Fruit fly (Drosophila melanogaster) whole organism, embryonic: Measurements from ENCODE around the gene CG18577.

Experiments used
- Aef1 ChIP-seq: fragments of 200-800 bp; sonication (Bioruptor generic); IDR thresholded peaks from 3 replicates; pipeline ENCODE4 v1.3.6; 2022; ENCODE audit warnings: missing biosample characterization, missing genetic modification characterization
- C15 ChIP-seq: fragments of 200-800 bp; sonication (Bioruptor generic); IDR thresholded peaks from 3 replicates; pipeline ENCODE4 v1.3.6; 2022; ENCODE audit warnings: missing biosample characterization, missing genetic modification characterization
- CG10267 ChIP-seq: fragments of 200-800 bp; sonication (Bioruptor generic); optimal IDR thresholded peaks from 2 replicates; lab custom pipeline; 2018; ENCODE audit warnings: missing biosample characterization, mild to moderate bottlenecking, missing genetic modification characterization, moderate library complexity
- CG10979 ChIP-seq: fragments of 200-800 bp; sonication (Bioruptor generic); optimal IDR thresholded peaks from 2 replicates; lab custom pipeline; 2018; ENCODE audit warnings: missing biosample characterization, mild to moderate bottlenecking, missing genetic modification characterization, moderate library complexity
- CG12299 ChIP-seq: fragments of 200-800 bp; sonication (Bioruptor generic); optimal IDR thresholded peaks from 2 replicates; lab custom pipeline; 2018; ENCODE audit warnings: missing biosample characterization, mild to moderate bottlenecking, missing genetic modification characterization
- CG15514 ChIP-seq: fragments of 200-800 bp; sonication (Bioruptor generic); optimal IDR thresholded peaks from 3 replicates; lab custom pipeline; 2017; ENCODE audit warnings: missing biosample characterization, missing genetic modification characterization, mild to moderate bottlenecking, moderate library complexity, missing genetic modification reagents
- CG17361 ChIP-seq: fragments of 200-800 bp; sonication (Bioruptor generic); IDR thresholded peaks from 3 replicates; pipeline ENCODE4 v1.3.6; 2022; ENCODE audit warnings: missing biosample characterization, missing genetic modification characterization
- CG31388 ChIP-seq: fragments of 200-800 bp; sonication (Bioruptor generic); optimal IDR thresholded peaks from 2 replicates; lab custom pipeline; 2016; ENCODE audit warnings: missing biosample characterization, missing genetic modification characterization
- CG31441 ChIP-seq: fragments of 200-800 bp; sonication (Bioruptor generic); IDR thresholded peaks from 2 replicates; pipeline ENCODE4 v1.3.6; 2022; ENCODE audit warnings: missing biosample characterization, missing genetic modification characterization
- CG5180 ChIP-seq: fragments of 200-800 bp; sonication (Bioruptor generic); optimal IDR thresholded peaks from 3 replicates; lab custom pipeline; 2017; ENCODE audit warnings: missing biosample characterization, missing genetic modification characterization, mild to moderate bottlenecking, moderate library complexity, missing genetic modification reagents
- CG6654 ChIP-seq: fragments of 200-800 bp; sonication (Bioruptor generic); optimal IDR thresholded peaks from 2 replicates; lab custom pipeline; 2017; ENCODE audit warnings: missing biosample characterization, mild to moderate bottlenecking, missing genetic modification characterization
- CG6813 ChIP-seq: fragments of 200-800 bp; sonication (Bioruptor generic); optimal IDR thresholded peaks from 2 replicates; lab custom pipeline; 2017; ENCODE audit warnings: missing biosample characterization, missing genetic modification characterization, mild to moderate bottlenecking, moderate library complexity, missing genetic modification reagents
- CG7556 ChIP-seq: fragments of 200-800 bp; sonication (Bioruptor generic); optimal IDR thresholded peaks from 2 replicates; lab custom pipeline; 2017; ENCODE audit warnings: missing biosample characterization, mild to moderate bottlenecking, missing genetic modification characterization
- CG8290 ChIP-seq, 3 experiments: fragments of 200-800 bp; sonication (Bioruptor generic); optimal IDR thresholded peaks; 2 replicates each; lab custom pipeline; 2016 to 2019; ENCODE audit warnings: missing biosample characterization in 3 of 3, missing genetic modification characterization in 3 of 3, mild to moderate bottlenecking in 2 of 3, moderate library complexity in 1 of 3
- Camta ChIP-seq: fragments of 200-800 bp; sonication (Bioruptor generic); optimal IDR thresholded peaks from 2 replicates; lab custom pipeline; 2016; ENCODE audit warnings: missing biosample characterization, missing genetic modification characterization
- Ets65A ChIP-seq: fragments of 200-800 bp; sonication (Bioruptor generic); peaks from one replicate; lab custom pipeline; 2016; ENCODE audit warnings: missing biosample characterization, missing genetic modification characterization
- Ets97D ChIP-seq: fragments of 200-800 bp; sonication (Bioruptor generic); optimal IDR thresholded peaks from 3 replicates; lab custom pipeline; 2016; ENCODE audit warnings: missing biosample characterization, missing genetic modification characterization
- Fer3 ChIP-seq: fragments of 200-800 bp; sonication (Bioruptor generic); optimal IDR thresholded peaks from 2 replicates; lab custom pipeline; 2018; ENCODE audit warnings: missing biosample characterization, mild to moderate bottlenecking, missing genetic modification characterization, moderate library complexity
- Hand ChIP-seq: fragments of 200-800 bp; sonication (Bioruptor generic); optimal IDR thresholded peaks from 2 replicates; lab custom pipeline; 2017; ENCODE audit warnings: mild to moderate bottlenecking, missing biosample characterization, missing genetic modification reagents, missing genetic modification characterization
- HmgZ ChIP-seq: fragments of 200-800 bp; sonication (Bioruptor generic); optimal IDR thresholded peaks from 2 replicates; lab custom pipeline; 2018; ENCODE audit warnings: missing biosample characterization, mild to moderate bottlenecking, missing genetic modification characterization
- Hmr ChIP-seq: fragments of 200-800 bp; sonication (Bioruptor generic); optimal IDR thresholded peaks from 3 replicates; lab custom pipeline; 2017; ENCODE audit warnings: mild to moderate bottlenecking, missing biosample characterization, missing genetic modification reagents, missing genetic modification characterization
- Lhr ChIP-seq: fragments of 200-800 bp; sonication (Bioruptor generic); optimal IDR thresholded peaks from 3 replicates; lab custom pipeline; 2017; ENCODE audit warnings: mild to moderate bottlenecking, missing biosample characterization, missing genetic modification reagents, missing genetic modification characterization
- Lpt ChIP-seq: fragments of >200 bp; optimal IDR thresholded peaks from 2 replicates; lab custom pipeline; 2018; ENCODE audit warnings: missing biosample characterization, missing genetic modification characterization
- MESR4 ChIP-seq: fragments of 200-800 bp; sonication (Bioruptor generic); optimal IDR thresholded peaks from 2 replicates; lab custom pipeline; 2018; ENCODE audit warnings: missing biosample characterization, mild to moderate bottlenecking, missing genetic modification characterization, moderate library complexity
- NFAT ChIP-seq: fragments of 200-800 bp; sonication (Bioruptor generic); IDR thresholded peaks from 2 replicates; pipeline ENCODE4 v1.3.6; 2022; ENCODE audit warnings: missing biosample characterization, missing genetic modification characterization
- Nf-YA ChIP-seq: fragments of 200-800 bp; sonication (Bioruptor generic); IDR thresholded peaks from 2 replicates; pipeline ENCODE4 v1.3.6; 2022; ENCODE audit warnings: missing biosample characterization, missing genetic modification characterization
- Ptx1 ChIP-seq: fragments of 200-800 bp; sonication (Bioruptor generic); IDR thresholded peaks from 2 replicates; pipeline ENCODE4 v1.3.6; 2022; ENCODE audit warnings: missing biosample characterization, missing genetic modification characterization
- TFAM ChIP-seq: fragments of 200-800 bp; sonication (Bioruptor generic); optimal IDR thresholded peaks from 2 replicates; lab custom pipeline; 2017; ENCODE audit warnings: missing biosample characterization, missing genetic modification characterization, inconsistent platforms
- Tbp ChIP-seq: fragments of >200 bp; optimal IDR thresholded peaks from 2 replicates; lab custom pipeline; 2018; ENCODE audit warnings: missing biosample characterization, missing genetic modification characterization
- Trl ChIP-seq, 3 experiments: fragments of >200 bp in 2 of 3; fragments of 200-800 bp in 1 of 3; sonication (Bioruptor generic) in 1 of 3; optimal IDR thresholded peaks; 2 replicates in 1 of 3; 3 replicates in 2 of 3; lab custom pipeline; 2016 to 2017; ENCODE audit warnings: missing biosample characterization in 1 of 3, missing genetic modification characterization in 1 of 3
- ci ChIP-seq: fragments of 200-800 bp; sonication (Bioruptor generic); IDR thresholded peaks from 3 replicates; pipeline ENCODE4 v1.3.6; 2022; ENCODE audit warnings: missing biosample characterization, missing genetic modification characterization
- da ChIP-seq: fragments of 200-800 bp; sonication (Bioruptor generic); optimal IDR thresholded peaks from 2 replicates; lab custom pipeline; 2016; ENCODE audit warnings: missing biosample characterization, missing genetic modification characterization
- her ChIP-seq: fragments of 200-800 bp; sonication (Bioruptor generic); optimal IDR thresholded peaks from 2 replicates; lab custom pipeline; 2016; ENCODE audit warnings: missing biosample characterization, missing genetic modification characterization
- insv ChIP-seq, 2 experiments: fragments of 200-800 bp; sonication (Bioruptor generic); optimal IDR thresholded peaks; 3 replicates each; lab custom pipeline; 2016 to 2018; ENCODE audit warnings: missing biosample characterization in 2 of 2, missing genetic modification characterization in 2 of 2
- kay ChIP-seq: fragments of 200-800 bp; sonication (Bioruptor generic); optimal IDR thresholded peaks from 2 replicates; lab custom pipeline; 2016; ENCODE audit warnings: missing biosample characterization, missing genetic modification characterization
- klu ChIP-seq: fragments of 200-800 bp; sonication (Bioruptor generic); IDR thresholded peaks from 2 replicates; pipeline ENCODE4 v1.3.6; 2022; ENCODE audit warnings: missing biosample characterization, missing genetic modification characterization
- lab ChIP-seq: fragments of 200-800 bp; sonication (Bioruptor generic); optimal IDR thresholded peaks from 3 replicates; lab custom pipeline; 2017; ENCODE audit warnings: missing biosample characterization, missing genetic modification characterization, mild to moderate bottlenecking, moderate library complexity, missing genetic modification reagents
- lbe ChIP-seq: fragments of 200-800 bp; sonication (Bioruptor generic); optimal IDR thresholded peaks from 2 replicates; lab custom pipeline; 2016; ENCODE audit warnings: missing biosample characterization, mild to moderate bottlenecking, missing genetic modification characterization
- mirr ChIP-seq: fragments of 200-800 bp; sonication (Bioruptor generic); optimal IDR thresholded peaks from 3 replicates; lab custom pipeline; 2018; ENCODE audit warnings: missing biosample characterization, mild to moderate bottlenecking, missing genetic modification characterization
- oc ChIP-seq: fragments of 200-800 bp; sonication (Bioruptor generic); optimal IDR thresholded peaks from 2 replicates; lab custom pipeline; 2018; ENCODE audit warnings: missing biosample characterization, mild to moderate bottlenecking, missing genetic modification characterization, moderate library complexity
- odd ChIP-seq: fragments of 200-800 bp; sonication (Bioruptor generic); optimal IDR thresholded peaks from 2 replicates; lab custom pipeline; 2017; ENCODE audit warnings: missing biosample characterization, mild to moderate bottlenecking, missing genetic modification characterization
- pb ChIP-seq: fragments of 200-800 bp; sonication (Bioruptor generic); optimal IDR thresholded peaks from 3 replicates; lab custom pipeline; 2016; ENCODE audit warnings: missing biosample characterization, missing genetic modification characterization
- run ChIP-seq: fragments of 200-800 bp; sonication (Bioruptor generic); optimal IDR thresholded peaks from 3 replicates; lab custom pipeline; 2018; ENCODE audit warnings: missing biosample characterization, mild to moderate bottlenecking, missing genetic modification characterization
- slou ChIP-seq: fragments of 200-800 bp; sonication (Bioruptor generic); optimal IDR thresholded peaks from 3 replicates; lab custom pipeline; 2016; ENCODE audit warnings: missing biosample characterization, missing genetic modification characterization
- so ChIP-seq: fragments of 200-800 bp; sonication (Bioruptor generic); IDR thresholded peaks from 3 replicates; pipeline ENCODE4 v1.3.6; 2022; ENCODE audit warnings: missing biosample characterization, missing genetic modification characterization
- ssp ChIP-seq: fragments of 200-800 bp; sonication (Bioruptor generic); IDR thresholded peaks from 2 replicates; pipeline ENCODE4 v1.3.6; 2022; ENCODE audit warnings: missing biosample characterization, missing genetic modification characterization
- tll ChIP-seq, 2 experiments: fragments of 200-800 bp in 1 of 2; fragments of >200 bp in 1 of 2; sonication (Bioruptor generic) in 1 of 2; optimal IDR thresholded peaks; 2 replicates each; lab custom pipeline; 2017 to 2019; ENCODE audit warnings: missing biosample characterization in 2 of 2, missing genetic modification characterization in 2 of 2, mild to moderate bottlenecking in 1 of 2, moderate library complexity in 1 of 2
- trem ChIP-seq: fragments of 200-800 bp; optimal IDR thresholded peaks from 3 replicates; lab custom pipeline; 2019; ENCODE audit warnings: missing biosample characterization, mild to moderate bottlenecking, missing genetic modification characterization, moderate library complexity
- zen ChIP-seq: fragments of 200-800 bp; sonication (Bioruptor generic); optimal IDR thresholded peaks from 3 replicates; lab custom pipeline; 2018; ENCODE audit warnings: missing biosample characterization, mild to moderate bottlenecking, missing genetic modification characterization, moderate library complexity

CG18577 gene

DNA sequence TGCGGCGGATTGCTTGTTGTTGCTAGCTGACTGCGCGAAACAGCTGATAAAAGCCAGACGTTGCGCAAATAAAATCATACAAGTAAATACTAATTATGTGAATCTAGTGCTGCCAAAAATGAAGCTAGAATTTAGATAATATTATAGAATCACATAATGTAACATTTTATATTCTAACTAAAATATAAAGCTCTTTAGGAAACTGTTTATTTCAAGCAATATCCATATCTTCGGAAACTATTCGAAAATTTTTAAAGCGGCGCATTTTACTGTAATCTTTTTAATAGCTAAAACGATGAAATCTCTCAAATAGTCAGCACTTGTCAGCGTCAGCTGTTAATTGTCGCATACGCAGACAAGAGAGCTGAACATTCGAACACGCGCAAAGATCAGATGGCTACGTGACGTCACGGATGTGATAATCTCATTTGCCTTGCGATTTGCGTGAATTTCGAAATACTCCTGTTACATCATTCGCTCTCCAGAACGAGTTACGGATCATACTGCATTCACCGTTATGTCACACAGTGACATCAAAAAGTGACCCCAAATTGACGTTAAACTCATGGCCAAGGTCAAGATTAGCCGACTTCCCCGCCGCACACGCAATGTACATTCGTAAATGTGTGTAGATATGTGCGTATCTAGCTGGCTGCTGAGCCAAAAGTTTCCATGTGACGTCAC, 47.3 kb downstream of the CG18577 start (continued):
- TF ChIP-seq Ets97D (GFP tag; lab: Kevin White, UChicago) (peak; percentile 1), Lhr (GFP tag; lab: Kevin White, UChicago) (no peak), odd (GFP tag; lab: Kevin White, UChicago) (no peak), insv (GFP tag; optimal IDR thresholded peaks at IDR 0.05; lab: Kevin White, UChicago) (no peak), her (GFP tag; lab: Kevin White, UChicago) (no peak), CG31388 (GFP tag; lab: Kevin White, UChicago) (no peak), zen (peak; percentile 6), Camta (no peak), Aef1 (GFP tag; lab: Robert Waterston, UW) (no peak), ci (GFP tag; lab: Robert Waterston, UW) (no peak), mirr (peak; percentile 47), CG6813 (GFP tag; lab: Kevin White, UChicago) (peak; percentile 53), C15 (GFP tag; lab: Robert Waterston, UW) (no peak), Hand (GFP tag; lab: Kevin White, UChicago) (no peak), tll (GFP tag; optimal IDR thresholded peaks at IDR 0.05; lab: Kevin White, UChicago) (no peak), run (tag; lab: Kevin White, UChicago) (no peak), CG8290 (GFP tag; optimal IDR thresholded peaks at IDR 0.05; lab: Kevin White, UChicago) (peak; percentile 11), CG8290 (tag; optimal IDR thresholded peaks at IDR 0.05; lab: Kevin White, UChicago) (peak in 1 of 2 experiments; percentile 13), trem (peak; percentile 50), TFAM (GFP tag; lab: Kevin White, UChicago) (no peak), lbe (GFP tag; lab: Kevin White, UChicago) (peak; percentile 24), CG7556 (peak; percentile 47), pb (GFP tag; lab: Kevin White, UChicago) (no peak), Trl (optimal IDR thresholded peaks at IDR 0.05; lab: Kevin White, UChicago) (no peak), Trl (GFP tag; optimal IDR thresholded peaks at IDR 0.05; lab: Kevin White, UChicago) (peak; percentile 34), CG15514 (GFP tag; lab: Kevin White, UChicago) (peak; percentile 55), da (GFP tag; lab: Kevin White, UChicago) (no peak), so (GFP tag; lab: Robert Waterston, UW) (no peak), CG12299 (tag; lab: Kevin White, UChicago) (peak; percentile 36), MESR4 (GFP tag; lab: Kevin White, UChicago) (peak; percentile 4), CG10979 (tag; lab: Kevin White, UChicago) (peak; percentile 49), HmgZ (tag; lab: Kevin White, UChicago) (no peak), oc (tag; lab: Kevin White, UChicago) (no peak), Fer3 (tag; lab: Kevin White, UChicago) (peak; percentile 42), Ptx1 (peak; percentile 38; the same call in 1 of the 2 replicates), CG17361 (peak; percentile 55; the same call in 2 of the 3 replicates), CG10267 (tag; lab: Kevin White, UChicago) (peak; percentile 34), Tbp (GFP tag; lab: Kevin White, UChicago) (no peak), CG31441 (GFP tag; lab: Robert Waterston, UW) (peak; percentile 76), klu (GFP tag; lab: Robert Waterston, UW) (no peak), CG6654 (no peak), Lpt (GFP tag; lab: Kevin White, UChicago) (no peak), Hmr (GFP tag; lab: Kevin White, UChicago) (peak; percentile 15), Ets65A (GFP tag; lab: Kevin White, UChicago) (peak; percentile 71), slou (GFP tag; lab: Kevin White, UChicago) (no peak), CG5180 (GFP tag; lab: Kevin White, UChicago) (peak; percentile 29), ssp (GFP tag; lab: Robert Waterston, UW) (no peak), kay (GFP tag; lab: Kevin White, UChicago) (peak; percentile 18), Nf-YA (GFP tag; lab: Robert Waterston, UW) (no peak), lab (GFP tag; lab: Kevin White, UChicago) (peak; percentile 77), NFAT (no peak)
